Fruit fly (Drosophila melanogaster) whole organism, embryonic: ENCODE results near the gene Sgp.

Experiments
- CG10959 ChIP-seq: fragments of 200-800 bp; sonication (Bioruptor generic); IDR thresholded peaks from 2 replicates; pipeline ENCODE4 v1.3.6; 2022; ENCODE audit warnings: missing biosample characterization, missing genetic modification characterization
- CG11093 ChIP-seq: fragments of 200-800 bp; sonication (Bioruptor generic); IDR thresholded peaks from 3 replicates; pipeline ENCODE4 v1.3.6; 2022; ENCODE audit warnings: missing biosample characterization, missing genetic modification characterization
- CG12744 ChIP-seq: fragments of 200-800 bp; sonication (Bioruptor generic); optimal IDR thresholded peaks from 2 replicates; lab custom pipeline; 2016; ENCODE audit warnings: missing biosample characterization, missing genetic modification characterization
- CG12769 ChIP-seq: fragments of 200-800 bp; sonication (Bioruptor generic); optimal IDR thresholded peaks from 2 replicates; lab custom pipeline; 2019; ENCODE audit warnings: missing biosample characterization, mild to moderate bottlenecking, missing genetic modification characterization, moderate library complexity
- CG12942 ChIP-seq: fragments of 200-800 bp; sonication (Bioruptor generic); optimal IDR thresholded peaks from 3 replicates; lab custom pipeline; 2016; ENCODE audit warnings: missing biosample characterization, missing genetic modification characterization
- CG14014 ChIP-seq: fragments of 200-800 bp; sonication (Bioruptor generic); IDR thresholded peaks from 2 replicates; pipeline ENCODE4 v1.3.6; 2022; ENCODE audit warnings: missing biosample characterization, missing genetic modification characterization
- CG14667 ChIP-seq: fragments of 200-800 bp; sonication (Bioruptor generic); IDR thresholded peaks from 2 replicates; pipeline ENCODE4 v1.3.6; 2022; ENCODE audit warnings: missing biosample characterization, missing genetic modification characterization
- CG15269 ChIP-seq: fragments of 200-800 bp; sonication (Bioruptor generic); optimal IDR thresholded peaks from 2 replicates; lab custom pipeline; 2018; ENCODE audit warnings: missing biosample characterization, mild to moderate bottlenecking, missing genetic modification characterization, moderate library complexity
- CG16815 ChIP-seq: fragments of 200-800 bp; sonication (Bioruptor generic); optimal IDR thresholded peaks from 3 replicates; lab custom pipeline; 2017; ENCODE audit warnings: missing biosample characterization, mild to moderate bottlenecking, missing genetic modification characterization
- CG17359 ChIP-seq: fragments of 200-800 bp; sonication (Bioruptor generic); optimal IDR thresholded peaks from 3 replicates; lab custom pipeline; 2018; ENCODE audit warnings: missing biosample characterization, mild to moderate bottlenecking, missing genetic modification characterization, moderate library complexity
- CG17568 ChIP-seq: fragments of 200-800 bp; sonication (Bioruptor generic); optimal IDR thresholded peaks from 2 replicates; lab custom pipeline; 2018; ENCODE audit warnings: missing biosample characterization, mild to moderate bottlenecking, missing genetic modification characterization, moderate library complexity
- CG17912 ChIP-seq: fragments of 200-800 bp; sonication (Bioruptor generic); optimal IDR thresholded peaks from 2 replicates; lab custom pipeline; 2018; ENCODE audit warnings: missing biosample characterization, mild to moderate bottlenecking, missing genetic modification characterization
- CG18011 ChIP-seq: fragments of 200-800 bp; sonication (Bioruptor generic); optimal IDR thresholded peaks from 2 replicates; lab custom pipeline; 2017; ENCODE audit warnings: missing biosample characterization, missing genetic modification characterization, mild to moderate bottlenecking, moderate library complexity, missing genotype
- CG2120 ChIP-seq: fragments of 200-800 bp; sonication (Bioruptor generic); optimal IDR thresholded peaks from 3 replicates; lab custom pipeline; 2016; ENCODE audit warnings: missing biosample characterization, missing genetic modification characterization
- CG2199 ChIP-seq: fragments of 200-800 bp; sonication (Bioruptor generic); IDR thresholded peaks from 3 replicates; pipeline ENCODE4 v1.3.6; 2022; ENCODE audit warnings: missing biosample characterization, missing genetic modification characterization
- CG32532 ChIP-seq: fragments of 200-800 bp; sonication (Bioruptor generic); IDR thresholded peaks from 2 replicates; pipeline ENCODE4 v1.3.6; 2022; ENCODE audit warnings: missing biosample characterization, missing genetic modification characterization
- CG32767 ChIP-seq: fragments of 200-800 bp; sonication (Bioruptor generic); IDR thresholded peaks from 2 replicates; pipeline ENCODE4 v1.3.6; 2022; ENCODE audit warnings: missing biosample characterization, missing genetic modification characterization
- CG3847 ChIP-seq: fragments of 200-800 bp; sonication (Bioruptor generic); IDR thresholded peaks from 2 replicates; pipeline ENCODE4 v1.3.6; 2022; ENCODE audit warnings: missing biosample characterization, missing genetic modification characterization
- CG4360 ChIP-seq: fragments of 200-800 bp; sonication (Bioruptor generic); IDR thresholded peaks from 2 replicates; pipeline ENCODE4 v1.3.6; 2022; ENCODE audit warnings: missing biosample characterization, missing genetic modification characterization
- CG7745 ChIP-seq: fragments of 200-800 bp; sonication (Bioruptor generic); optimal IDR thresholded peaks from 2 replicates; lab custom pipeline; 2018; ENCODE audit warnings: missing biosample characterization, mild to moderate bottlenecking, missing genetic modification characterization, moderate library complexity
- CG8281 ChIP-seq: fragments of 200-800 bp; sonication (Bioruptor generic); optimal IDR thresholded peaks from 2 replicates; lab custom pipeline; 2018; ENCODE audit warnings: missing biosample characterization, mild to moderate bottlenecking, missing genetic modification characterization, moderate library complexity
- CrebB ChIP-seq: fragments of 200-800 bp; sonication (Bioruptor generic); optimal IDR thresholded peaks from 3 replicates; lab custom pipeline; 2018; ENCODE audit warnings: missing biosample characterization, mild to moderate bottlenecking, missing genetic modification characterization
- Dp ChIP-seq: fragments of 200-800 bp; sonication (Bioruptor generic); optimal IDR thresholded peaks from 2 replicates; lab custom pipeline; 2018; ENCODE audit warnings: missing biosample characterization, mild to moderate bottlenecking, missing genetic modification characterization, moderate library complexity
- Ets65A ChIP-seq: fragments of 200-800 bp; sonication (Bioruptor generic); peaks from one replicate; lab custom pipeline; 2016; ENCODE audit warnings: missing biosample characterization, missing genetic modification characterization
- Fer1 ChIP-seq: fragments of 200-800 bp; sonication (Bioruptor generic); optimal IDR thresholded peaks from 2 replicates; lab custom pipeline; 2017; ENCODE audit warnings: missing biosample characterization, mild to moderate bottlenecking, missing genetic modification characterization
- H2.0 ChIP-seq: fragments of 200-800 bp; sonication (Bioruptor generic); IDR thresholded peaks from 2 replicates; pipeline ENCODE4 v1.3.6; 2022; ENCODE audit warnings: missing biosample characterization, missing genetic modification characterization
- Lim3 ChIP-seq: fragments of 200-800 bp; sonication (Bioruptor generic); IDR thresholded peaks from 2 replicates; pipeline ENCODE4 v1.3.6; 2022; ENCODE audit warnings: missing biosample characterization, missing genetic modification characterization
- MTF-1 ChIP-seq: fragments of 200-800 bp; sonication (Bioruptor generic); optimal IDR thresholded peaks from 2 replicates; lab custom pipeline; 2018; ENCODE audit warnings: missing biosample characterization, mild to moderate bottlenecking, missing genetic modification characterization, borderline replicate concordance
- Mes4 ChIP-seq: fragments of 200-800 bp; sonication (Bioruptor generic); optimal IDR thresholded peaks from 2 replicates; lab custom pipeline; 2016; ENCODE audit warnings: missing biosample characterization, missing genetic modification characterization
- Nf-YB ChIP-seq: fragments of 200-800 bp; sonication (Bioruptor generic); optimal IDR thresholded peaks from 3 replicates; lab custom pipeline; 2019; ENCODE audit warnings: missing biosample characterization, mild to moderate bottlenecking, missing genetic modification characterization, moderate library complexity
- Oli ChIP-seq: fragments of 200-800 bp; sonication (Bioruptor generic); optimal IDR thresholded peaks from 2 replicates; lab custom pipeline; 2018; ENCODE audit warnings: missing biosample characterization, mild to moderate bottlenecking, missing genetic modification characterization, moderate library complexity
- Rx ChIP-seq: fragments of 200-800 bp; sonication (Bioruptor generic); IDR thresholded peaks from 2 replicates; pipeline ENCODE4 v1.3.6; 2022; ENCODE audit warnings: missing biosample characterization, missing genetic modification characterization
- Sin3A ChIP-seq: fragments of >200 bp; optimal IDR thresholded peaks from 2 replicates; lab custom pipeline; 2018
- Xbp1 ChIP-seq: fragments of 200-800 bp; sonication (Bioruptor generic); optimal IDR thresholded peaks from 3 replicates; lab custom pipeline; 2016; ENCODE audit warnings: missing biosample characterization, mild to moderate bottlenecking, missing genetic modification characterization
- bowl ChIP-seq: fragments of 200-800 bp; sonication (Bioruptor generic); IDR thresholded peaks from 2 replicates; pipeline ENCODE4 v1.3.6; 2022; ENCODE audit warnings: missing biosample characterization, missing genetic modification characterization
- cato ChIP-seq: fragments of 200-800 bp; sonication (Bioruptor generic); optimal IDR thresholded peaks from 2 replicates; lab custom pipeline; 2016; ENCODE audit warnings: missing biosample characterization, missing genetic modification characterization, borderline replicate concordance
- croc ChIP-seq: fragments of 200-800 bp; sonication (Bioruptor generic); conservative IDR thresholded peaks from 3 replicates; pipeline ENCODE4 v1.3.6; 2022; ENCODE audit warnings: missing biosample characterization, missing genetic modification characterization
- dpn ChIP-seq, 2 experiments: fragments of 200-800 bp; sonication (Bioruptor generic); optimal IDR thresholded peaks; 3 replicates each; lab custom pipeline; 2016; ENCODE audit warnings: missing biosample characterization in 2 of 2, missing genetic modification characterization in 2 of 2
- eyg ChIP-seq: fragments of 200-800 bp; sonication (Bioruptor generic); optimal IDR thresholded peaks from 3 replicates; lab custom pipeline; 2016; ENCODE audit warnings: missing biosample characterization, missing genetic modification characterization
- fru ChIP-seq: fragments of >200 bp; optimal IDR thresholded peaks from 2 replicates; lab custom pipeline; 2017
- gce ChIP-seq: fragments of 200-800 bp; sonication (Bioruptor generic); IDR thresholded peaks from 3 replicates; pipeline ENCODE4 v1.3.6; 2022; ENCODE audit warnings: missing biosample characterization, missing genetic modification characterization
- gem ChIP-seq: fragments of 200-800 bp; sonication (Bioruptor generic); optimal IDR thresholded peaks from 2 replicates; lab custom pipeline; 2019; ENCODE audit warnings: missing biosample characterization, mild to moderate bottlenecking, missing genetic modification characterization, moderate library complexity
- inv ChIP-seq: fragments of 200-800 bp; sonication (Bioruptor generic); IDR thresholded peaks from 2 replicates; pipeline ENCODE4 v1.3.6; 2022; ENCODE audit warnings: missing biosample characterization, missing genetic modification characterization; ENCODE audit not compliant: partially characterized antibody
- jumu ChIP-seq: fragments of 200-800 bp; sonication (Bioruptor generic); optimal IDR thresholded peaks from 3 replicates; lab custom pipeline; 2016; ENCODE audit warnings: missing biosample characterization, missing genetic modification characterization
- pnt ChIP-seq: fragments of 200-800 bp; sonication (Bioruptor generic); optimal IDR thresholded peaks from 3 replicates; lab custom pipeline; 2016; ENCODE audit warnings: missing biosample characterization, missing genetic modification characterization
- toy ChIP-seq: fragments of 200-800 bp; sonication (Bioruptor generic); IDR thresholded peaks from 2 replicates; pipeline ENCODE4 v1.3.6; 2022; ENCODE audit warnings: missing biosample characterization, missing genetic modification characterization
- trem ChIP-seq: fragments of 200-800 bp; optimal IDR thresholded peaks from 3 replicates; lab custom pipeline; 2019; ENCODE audit warnings: missing biosample characterization, mild to moderate bottlenecking, missing genetic modification characterization, moderate library complexity
- vnd ChIP-seq: fragments of 200-800 bp; sonication (Bioruptor generic); IDR thresholded peaks from 3 replicates; pipeline ENCODE4 v1.3.6; 2022; ENCODE audit warnings: missing biosample characterization, missing genetic modification characterization; ENCODE audit not compliant: partially characterized antibody
- zen ChIP-seq: fragments of 200-800 bp; sonication (Bioruptor generic); optimal IDR thresholded peaks from 3 replicates; lab custom pipeline; 2018; ENCODE audit warnings: missing biosample characterization, mild to moderate bottlenecking, missing genetic modification characterization, moderate library complexity
- zfh1 ChIP-seq: fragments of 200-800 bp; sonication (Bioruptor generic); IDR thresholded peaks from 3 replicates; pipeline ENCODE4 v1.3.6; 2022; ENCODE audit warnings: missing biosample characterization, missing genetic modification characterization

Gene Sgp

DNA sequence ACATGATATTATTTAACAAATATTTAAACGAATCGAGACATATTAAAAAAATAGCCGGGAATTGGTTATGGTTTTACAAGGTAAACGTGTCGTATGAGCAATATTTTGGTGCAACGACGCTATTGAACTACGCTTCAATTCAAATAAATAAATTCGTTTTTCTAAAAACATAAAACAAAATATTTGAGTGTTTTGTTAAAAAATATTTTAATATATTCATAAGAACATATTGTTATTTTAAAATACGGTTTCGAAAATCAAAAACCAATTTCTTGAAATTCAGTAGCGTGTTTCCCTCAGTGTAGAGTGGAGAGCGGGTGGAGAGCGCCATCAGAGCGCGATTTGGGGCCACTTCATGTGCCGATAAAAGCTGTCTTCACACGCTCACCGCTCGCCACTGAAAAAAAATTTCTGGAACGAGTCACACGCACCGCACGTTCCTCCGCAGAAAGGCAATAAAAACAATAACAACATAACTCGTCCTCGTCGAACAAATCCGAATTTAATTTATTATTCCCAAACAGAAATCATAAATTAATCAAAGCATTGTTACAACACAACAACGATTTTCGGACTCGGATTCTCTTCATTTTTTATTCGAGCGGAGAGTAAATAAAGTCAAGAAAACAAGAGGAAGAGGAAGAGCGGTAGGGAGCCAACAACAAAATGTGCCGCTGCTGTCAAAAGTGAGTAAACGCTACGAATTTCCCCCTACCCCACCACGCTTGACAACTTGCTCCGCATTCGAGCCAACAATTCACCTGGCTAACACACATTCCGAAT is 16.1 kb downstream of the Sgp start (continued):
- no peak for TF ChIP-seq fru (lab: Kevin White, UChicago)
- peak; percentile 0 for TF ChIP-seq pnt (GFP tag; lab: Kevin White, UChicago)
- TF ChIP-seq CG18011 (GFP tag; lab: Kevin White, UChicago): peak; percentile 66
- TF ChIP-seq Oli: peak; percentile 94
- peak; percentile 45; the same call in 1 of the 2 replicates for TF ChIP-seq toy (GFP tag; lab: Robert Waterston, UW)
- TF ChIP-seq CG12744 (GFP tag; lab: Kevin White, UChicago): no peak
- TF ChIP-seq dpn (GFP tag; optimal IDR thresholded peaks at IDR 0.05; lab: Kevin White, UChicago): peak; percentile 42 to 80
- TF ChIP-seq gce: peak; percentile 55; the same call in 1 of the 3 replicates
- TF ChIP-seq Sin3A (lab: Kevin White, UChicago): no peak
- no peak for TF ChIP-seq inv
- peak; percentile 19 for TF ChIP-seq jumu
- peak; percentile 62 for TF ChIP-seq H2.0 (GFP tag; lab: Robert Waterston, UW)
- TF ChIP-seq CG2120 (GFP tag; lab: Kevin White, UChicago): peak; percentile 57
- peak; percentile 78 for TF ChIP-seq zen (tag; lab: Kevin White, UChicago)
- TF ChIP-seq cato (GFP tag; lab: Kevin White, UChicago): peak; percentile 86
- peak; percentile 27 for TF ChIP-seq Mes4
- TF ChIP-seq CG2199: no peak
- no peak; the same call in none of the 2 replicates for TF ChIP-seq CG14667 (GFP tag; lab: Robert Waterston, UW)
- TF ChIP-seq CG3847: peak; percentile 78
- TF ChIP-seq MTF-1 (GFP tag; lab: Kevin White, UChicago): peak; percentile 65
- peak; percentile 94 for TF ChIP-seq Ets65A
- TF ChIP-seq Xbp1 (GFP tag; lab: Kevin White, UChicago): peak; percentile 90
- no peak for TF ChIP-seq CG7745
- TF ChIP-seq gem (tag; lab: Kevin White, UChicago): peak; percentile 97
- TF ChIP-seq CG8281: peak; percentile 85
- peak; percentile 63; the same call in 1 of the 2 replicates for TF ChIP-seq CG14014
- peak; percentile 45; the same call in 1 of the 2 replicates for TF ChIP-seq Rx (GFP tag; lab: Robert Waterston, UW)
- peak; percentile 81 for TF ChIP-seq CG12942 (GFP tag; lab: Kevin White, UChicago)
- peak; percentile 87 for TF ChIP-seq trem (tag; lab: Kevin White, UChicago)
- TF ChIP-seq CG10959: peak; percentile 47; the same call in 1 of the 2 replicates
- TF ChIP-seq CG17912: peak; percentile 72
- TF ChIP-seq zfh1 (GFP tag; lab: Robert Waterston, UW): peak; percentile 60
- no peak for TF ChIP-seq vnd (GFP tag; lab: Robert Waterston, UW)
- TF ChIP-seq CG4360 (GFP tag; lab: Robert Waterston, UW): no peak; the same call in 1 of the 2 replicates
- peak; percentile 78 for TF ChIP-seq CG12769 (tag; lab: Kevin White, UChicago)
- TF ChIP-seq Fer1 (GFP tag; lab: Kevin White, UChicago): peak; percentile 87
- TF ChIP-seq CG32767 (GFP tag; lab: Robert Waterston, UW): peak; percentile 73
- TF ChIP-seq CG32532 (GFP tag; lab: Robert Waterston, UW): peak; percentile 79
- peak; percentile 95 for TF ChIP-seq CG15269 (tag; lab: Kevin White, UChicago)
- peak; percentile 31 for TF ChIP-seq CrebB (tag; lab: Kevin White, UChicago)
- no peak for TF ChIP-seq bowl (GFP tag; lab: Robert Waterston, UW)
- TF ChIP-seq Dp: no peak
- TF ChIP-seq Nf-YB (GFP tag; lab: Kevin White, UChicago): peak; percentile 86
- TF ChIP-seq CG17568 (GFP tag; lab: Kevin White, UChicago): peak; percentile 70
- TF ChIP-seq CG16815 (GFP tag; lab: Kevin White, UChicago): peak; percentile 86
- no peak for TF ChIP-seq eyg
- TF ChIP-seq CG17359 (tag; lab: Kevin White, UChicago): peak; percentile 91
- peak; percentile 76; the same call in 1 of the 3 replicates for TF ChIP-seq CG11093 (GFP tag; lab: Robert Waterston, UW)
- peak; percentile 81 for TF ChIP-seq croc (GFP tag; lab: Robert Waterston, UW)
- no peak for TF ChIP-seq Lim3 (GFP tag; lab: Robert Waterston, UW)
